Fruit fly (Drosophila melanogaster) whole organism, wandering third instar larva: ENCODE data around the gene STUB1.

ENCODE experiments used
- CG32264 ChIP-seq: fragments of 200-800 bp; sonication (Bioruptor generic); optimal IDR thresholded peaks from 2 replicates; lab custom pipeline; 2016; ENCODE audit warnings: missing biosample characterization, missing genetic modification characterization
- Dfd ChIP-seq: fragments of >200 bp; optimal IDR thresholded peaks from 2 replicates; lab custom pipeline; 2017; ENCODE audit warnings: missing biosample characterization, missing genetic modification characterization
- GATAd ChIP-seq: sonication (Bioruptor generic); optimal IDR thresholded peaks from 2 replicates; lab custom pipeline; 2016; ENCODE audit warnings: missing biosample characterization, missing genetic modification characterization
- Mio ChIP-seq: sonication (Bioruptor generic); optimal IDR thresholded peaks from 2 replicates; lab custom pipeline; 2016; ENCODE audit warnings: missing biosample characterization, missing genetic modification characterization
- Sp1 ChIP-seq: fragments of 200-800 bp; sonication (Bioruptor generic); optimal IDR thresholded peaks from 3 replicates; lab custom pipeline; 2019; ENCODE audit warnings: missing biosample characterization, mild to moderate bottlenecking, missing genetic modification characterization, moderate library complexity
- dsf ChIP-seq: sonication (Bioruptor generic); optimal IDR thresholded peaks from 2 replicates; lab custom pipeline; 2016; ENCODE audit warnings: missing biosample characterization, missing genetic modification characterization, borderline replicate concordance
- fru ChIP-seq: fragments of 200-800 bp; sonication (Bioruptor generic); optimal IDR thresholded peaks from 3 replicates; lab custom pipeline; 2016; ENCODE audit warnings: missing biosample characterization, mild to moderate bottlenecking, missing genetic modification characterization
- pan ChIP-seq: fragments of >200 bp; optimal IDR thresholded peaks from 2 replicates; lab custom pipeline; 2017
- psq ChIP-seq: fragments of 200-800 bp; sonication (Bioruptor generic); optimal IDR thresholded peaks from 3 replicates; lab custom pipeline; 2017; ENCODE audit warnings: missing biosample characterization, mild to moderate bottlenecking, missing genetic modification characterization, moderate library complexity
- usp ChIP-seq: fragments of >200 bp; optimal IDR thresholded peaks from 2 replicates; lab custom pipeline; 2017; ENCODE audit warnings: missing biosample characterization, missing genetic modification characterization

dm6 chr2L:10466865-10467270 lies 29.5 kb downstream of the STUB1 start:
- no peak for TF ChIP-seq Dfd (GFP tag; lab: Kevin White, UChicago)
- no peak for TF ChIP-seq pan
- no peak for TF ChIP-seq usp (GFP tag; lab: Kevin White, UChicago)
- no peak for TF ChIP-seq GATAd
- TF ChIP-seq psq (GFP tag; lab: Kevin White, UChicago), result no peak
- TF ChIP-seq Mio (GFP tag; lab: Kevin White, UChicago), result no peak
- no peak for TF ChIP-seq dsf (GFP tag; lab: Kevin White, UChicago)
- no peak for TF ChIP-seq CG32264
- TF ChIP-seq fru (GFP tag; lab: Kevin White, UChicago), result no peak
- TF ChIP-seq Sp1, result no peak
